Fruit fly (Drosophila melanogaster) whole organism, larva: ENCODE results near the gene tx.

Source experiments
- noc ChIP-seq: fragments of 200-800 bp; sonication (Bioruptor generic); optimal IDR thresholded peaks from 3 replicates; lab custom pipeline; 2019; ENCODE audit warnings: missing biosample characterization, mild to moderate bottlenecking, missing genetic modification characterization, moderate library complexity

Gene tx

DNA sequence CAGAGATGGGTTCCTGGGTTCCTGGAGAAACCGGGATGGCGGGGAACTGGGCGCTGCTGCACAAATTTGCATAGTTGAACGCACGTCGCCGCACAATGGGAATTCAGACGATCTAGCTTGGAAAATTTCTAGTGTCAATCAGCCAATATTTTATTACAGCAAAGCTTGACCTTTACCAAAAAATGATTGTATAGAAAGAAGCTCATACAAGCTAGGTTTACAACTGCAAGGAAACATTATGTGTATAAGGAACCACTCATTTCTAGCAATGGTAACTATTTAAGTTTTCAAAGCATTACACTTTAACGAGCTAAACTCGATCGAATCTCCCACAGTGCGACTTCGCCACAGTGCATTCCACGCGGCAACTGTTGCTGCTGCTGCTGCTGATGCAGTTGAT is 39.8 kb downstream of the tx start:
- TF ChIP-seq noc, result no peak

DNA sequence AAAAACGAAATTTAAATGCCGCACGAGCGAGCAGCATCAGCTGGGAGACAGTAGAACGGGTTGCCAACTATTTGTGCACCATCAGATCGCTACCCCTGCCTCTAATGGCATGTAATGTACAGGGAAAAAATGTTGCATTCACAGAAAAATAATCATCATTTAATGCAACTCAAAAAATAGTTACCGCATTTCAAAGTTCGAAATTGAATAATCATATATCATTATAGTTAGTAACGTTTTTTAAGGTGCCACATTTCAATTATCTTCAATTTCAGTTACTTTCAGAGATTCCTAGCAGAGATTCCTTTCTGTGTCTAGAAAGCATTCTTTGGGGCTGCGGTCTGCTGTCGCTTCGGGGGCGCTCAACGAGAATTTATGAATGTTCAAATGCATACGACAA is 40.7 kb downstream of the tx start:
- no peak for TF ChIP-seq noc

DNA sequence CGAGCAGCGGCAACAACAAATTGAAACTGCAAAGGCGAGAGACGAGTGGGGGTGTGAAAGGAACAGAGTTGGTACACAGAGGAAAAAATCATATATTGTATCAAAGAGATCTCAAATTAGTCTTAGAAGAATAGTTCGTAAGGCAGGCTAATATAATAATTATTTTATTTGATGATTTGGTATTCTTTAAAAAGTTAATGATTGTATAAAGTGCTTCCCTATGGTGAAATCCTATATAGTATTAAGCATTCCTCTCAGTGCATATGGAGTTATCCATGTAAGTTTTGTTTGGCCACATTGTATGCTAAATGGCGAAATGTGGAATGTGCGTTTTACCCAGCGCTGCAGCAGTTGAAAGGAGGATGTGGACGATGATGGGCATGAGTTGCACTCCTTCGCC is 43.1 kb downstream of the tx start:
- TF ChIP-seq noc, result no peak

DNA sequence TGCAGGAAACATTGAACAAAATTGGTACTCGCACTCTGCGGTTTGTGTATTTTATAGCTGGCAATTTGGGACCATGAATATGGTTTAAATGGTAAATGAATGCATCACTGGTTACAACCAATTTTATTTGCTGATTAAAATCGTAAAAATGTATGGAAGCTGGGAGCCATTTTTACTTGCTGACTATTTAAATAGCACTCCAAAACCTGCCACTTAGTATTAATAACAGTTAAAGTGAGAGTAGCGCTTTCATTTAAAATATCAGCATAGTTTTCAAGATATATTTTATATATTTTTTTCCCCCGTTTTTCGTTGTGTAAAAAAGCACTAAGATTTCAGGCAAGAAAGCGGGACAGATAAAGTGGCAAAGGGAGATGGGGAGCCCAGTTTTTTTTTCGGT is 43.9 kb downstream of the tx start:
- no peak for TF ChIP-seq noc

DNA sequence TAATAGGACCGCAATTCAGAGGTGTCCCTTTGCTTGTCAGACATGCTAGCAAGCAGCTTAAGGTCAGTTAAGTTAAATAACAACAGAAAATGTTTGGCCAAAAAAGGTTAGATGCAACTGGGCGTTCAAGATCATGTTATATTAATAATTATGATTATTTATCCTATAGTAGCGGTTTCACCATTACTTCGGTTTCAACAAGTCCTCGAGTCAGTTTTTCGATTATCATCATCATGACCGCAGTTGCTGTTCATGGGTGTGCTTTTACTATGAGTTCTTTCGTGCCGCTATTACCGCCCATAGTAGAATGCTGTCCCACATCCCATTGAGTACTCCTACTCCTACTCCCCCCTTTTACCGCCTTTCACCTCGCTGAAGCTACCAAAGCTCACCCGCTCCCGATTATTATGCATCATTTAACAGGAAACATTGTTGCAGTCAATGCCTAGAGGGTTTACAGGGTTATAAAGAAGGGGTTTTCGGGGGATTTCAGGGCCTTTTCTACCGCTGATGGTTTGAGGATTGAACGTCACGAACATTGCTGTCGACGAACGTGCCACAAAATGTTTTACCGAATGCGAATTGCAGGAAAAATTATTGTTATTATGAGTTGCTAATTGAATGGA is 44.8 kb downstream of the tx start:
- no peak for TF ChIP-seq noc

DNA sequence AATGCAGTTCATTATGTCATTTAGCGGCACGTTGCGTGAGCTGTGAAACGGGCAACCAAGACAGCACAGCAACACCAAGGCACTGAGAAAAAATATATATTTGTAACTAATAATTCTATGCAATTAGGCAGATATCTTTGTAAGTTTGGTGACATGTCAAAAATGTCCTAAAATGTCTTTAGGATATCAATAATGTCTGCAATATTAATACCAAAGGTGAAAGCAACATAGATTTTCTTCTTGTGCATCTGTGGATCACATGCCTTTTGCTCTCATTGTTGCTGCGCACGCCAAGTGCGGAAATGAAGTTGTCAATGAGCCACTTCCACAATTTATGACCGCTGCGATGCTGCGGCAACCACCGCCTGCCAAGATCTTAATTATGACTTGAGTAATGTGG is 48.9 kb downstream of the tx start:
- no peak for TF ChIP-seq noc

dm6 chr3R:26494247-26494646 is 53.7 kb downstream of the tx start:
- peak; percentile 12 for TF ChIP-seq noc

- TF ChIP-seq noc, result no peak
Measured at dm6 chr3R:26496356-26496755, 55.8 kb downstream of the tx start.
